Worm (Caenorhabditis elegans) whole organism, L4 larva: ENCODE measurements around the gene soc-2.

Source experiments
- ama-1 ChIP-seq: fragments of 150-350 bp; optimal IDR thresholded peaks from 2 replicates; lab custom pipeline; 2014; ENCODE audit warnings: inconsistent platforms, mixed read lengths
- daf-12 ChIP-seq: fragments of 150-350 bp; optimal IDR thresholded peaks from 2 replicates; lab custom pipeline; 2014; ENCODE audit warnings: missing biosample characterization, missing genetic modification reagents, missing genetic modification characterization
- fkh-10 ChIP-seq: fragments of 150-350 bp; optimal IDR thresholded peaks from 2 replicates; lab custom pipeline; 2014; ENCODE audit warnings: missing biosample characterization, missing genetic modification reagents, missing genetic modification characterization
- jun-1 ChIP-seq: fragments of 150-350 bp; optimal IDR thresholded peaks from 2 replicates; lab custom pipeline; 2014; ENCODE audit warnings: missing biosample characterization, missing genetic modification reagents, missing genetic modification characterization
- lin-15B ChIP-seq: fragments of 150-350 bp; sonication (generic microtip); optimal IDR thresholded peaks from 3 replicates; lab custom pipeline; 2014; ENCODE audit warnings: missing biosample characterization, missing genetic modification characterization
- nhr-77 ChIP-seq: fragments of 150-350 bp; optimal IDR thresholded peaks from 2 replicates; lab custom pipeline; 2014; ENCODE audit warnings: missing biosample characterization, missing genetic modification characterization

- TF ChIP-seq ama-1 (no peak), jun-1 (tag; lab: Kevin White, UChicago) (no peak), nhr-77 (tag; lab: Kevin White, UChicago) (no peak), lin-15B (no peak), daf-12 (tag; lab: Kevin White, UChicago) (no peak), fkh-10 (GFP tag; lab: Kevin White, UChicago) (no peak)
These were observed 42.3 kb downstream of the soc-2 start for ce11 chrIV:5109943-5110342.
